Fruit fly (Drosophila melanogaster) whole organism, embryonic: ENCODE data around the gene CG12640.

Source experiments
- Abd-B ChIP-seq: fragments of 200-800 bp; sonication (Bioruptor generic); optimal IDR thresholded peaks from 2 replicates; lab custom pipeline; 2018; ENCODE audit warnings: missing biosample characterization, mild to moderate bottlenecking, missing genetic modification characterization, moderate library complexity
- Adf1 ChIP-seq: fragments of 200-800 bp; sonication (Bioruptor generic); IDR thresholded peaks from 2 replicates; pipeline ENCODE4 v1.3.6; 2022; ENCODE audit warnings: missing biosample characterization, missing genetic modification characterization
- B-H2 ChIP-seq: fragments of 200-800 bp; sonication (Bioruptor generic); optimal IDR thresholded peaks from 2 replicates; lab custom pipeline; 2018; ENCODE audit warnings: missing biosample characterization, mild to moderate bottlenecking, missing genetic modification characterization
- CG10274 ChIP-seq: fragments of 200-800 bp; sonication (Bioruptor generic); optimal IDR thresholded peaks from 3 replicates; lab custom pipeline; 2017; ENCODE audit warnings: missing biosample characterization, mild to moderate bottlenecking, missing genetic modification characterization
- CG10654 ChIP-seq: fragments of 200-800 bp; sonication (Bioruptor generic); optimal IDR thresholded peaks from 2 replicates; lab custom pipeline; 2016; ENCODE audit warnings: missing biosample characterization, missing genetic modification characterization
- CG11247 ChIP-seq: fragments of 200-800 bp; sonication (Bioruptor generic); IDR thresholded peaks from 2 replicates; pipeline ENCODE4 v1.3.6; 2022; ENCODE audit warnings: missing biosample characterization, missing genetic modification characterization
- CG11695 ChIP-seq: fragments of 200-800 bp; sonication (Bioruptor generic); IDR thresholded peaks from 3 replicates; pipeline ENCODE4 v1.3.6; 2022; ENCODE audit warnings: missing biosample characterization, missing genetic modification characterization
- CG11696 ChIP-seq: fragments of 200-800 bp; sonication (Bioruptor generic); IDR thresholded peaks from 2 replicates; pipeline ENCODE4 v1.3.6; 2022; ENCODE audit warnings: missing biosample characterization, missing genetic modification characterization
- CG12942 ChIP-seq: fragments of 200-800 bp; sonication (Bioruptor generic); optimal IDR thresholded peaks from 3 replicates; lab custom pipeline; 2016; ENCODE audit warnings: missing biosample characterization, missing genetic modification characterization
- CG13894 ChIP-seq: fragments of 200-800 bp; sonication (Bioruptor generic); optimal IDR thresholded peaks from 3 replicates; lab custom pipeline; 2018; ENCODE audit warnings: missing biosample characterization, mild to moderate bottlenecking, missing genetic modification characterization, moderate library complexity
- CG15514 ChIP-seq: fragments of 200-800 bp; sonication (Bioruptor generic); optimal IDR thresholded peaks from 3 replicates; lab custom pipeline; 2017; ENCODE audit warnings: missing biosample characterization, missing genetic modification characterization, mild to moderate bottlenecking, moderate library complexity, missing genetic modification reagents
- CG16779 ChIP-seq: fragments of 200-800 bp; sonication (Bioruptor generic); IDR thresholded peaks from 2 replicates; pipeline ENCODE4 v1.3.6; 2022; ENCODE audit warnings: missing biosample characterization, missing genetic modification characterization
- CG17385 ChIP-seq: fragments of 200-800 bp; sonication (Bioruptor generic); optimal IDR thresholded peaks from 3 replicates; lab custom pipeline; 2018; ENCODE audit warnings: missing biosample characterization, mild to moderate bottlenecking, missing genetic modification characterization
- CG18011 ChIP-seq: fragments of 200-800 bp; sonication (Bioruptor generic); optimal IDR thresholded peaks from 2 replicates; lab custom pipeline; 2017; ENCODE audit warnings: missing biosample characterization, missing genetic modification characterization, mild to moderate bottlenecking, moderate library complexity, missing genotype
- CG30403 ChIP-seq: fragments of 200-800 bp; sonication (Bioruptor generic); optimal IDR thresholded peaks from 3 replicates; lab custom pipeline; 2016; ENCODE audit warnings: missing biosample characterization, missing genetic modification characterization
- CG32532 ChIP-seq: fragments of 200-800 bp; sonication (Bioruptor generic); IDR thresholded peaks from 2 replicates; pipeline ENCODE4 v1.3.6; 2022; ENCODE audit warnings: missing biosample characterization, missing genetic modification characterization
- CG34376 ChIP-seq: fragments of 200-800 bp; sonication (Bioruptor generic); optimal IDR thresholded peaks from 2 replicates; lab custom pipeline; 2018; ENCODE audit warnings: missing biosample characterization, mild to moderate bottlenecking, missing genetic modification characterization
- CG4404 ChIP-seq: fragments of 200-800 bp; sonication (Bioruptor generic); IDR thresholded peaks from 2 replicates; pipeline ENCODE4 v1.3.6; 2022; ENCODE audit warnings: missing biosample characterization, missing genetic modification characterization
- CG5953 ChIP-seq: fragments of 200-800 bp; sonication (Bioruptor generic); IDR thresholded peaks from 2 replicates; pipeline ENCODE4 v1.3.6; 2022; ENCODE audit warnings: missing biosample characterization, missing genetic modification characterization
- CG7372 ChIP-seq: fragments of 200-800 bp; sonication (Bioruptor generic); IDR thresholded peaks from 2 replicates; pipeline ENCODE4 v1.3.6; 2022; ENCODE audit warnings: missing biosample characterization, missing genetic modification characterization
- CG9727 ChIP-seq: fragments of 200-800 bp; sonication (Bioruptor generic); optimal IDR thresholded peaks from 3 replicates; lab custom pipeline; 2017; ENCODE audit warnings: missing biosample characterization, mild to moderate bottlenecking, missing genetic modification characterization
- D19A ChIP-seq: fragments of 200-800 bp; optimal IDR thresholded peaks from 3 replicates; lab custom pipeline; 2019; ENCODE audit warnings: missing biosample characterization, mild to moderate bottlenecking, missing genetic modification characterization, moderate library complexity
- Dll ChIP-seq: fragments of 200-800 bp; sonication (Bioruptor generic); IDR thresholded peaks from 4 replicates; pipeline ENCODE4 v1.3.6; 2022; ENCODE audit warnings: missing biosample characterization, missing genetic modification characterization; ENCODE audit not compliant: partially characterized antibody
- E2f2 ChIP-seq: fragments of 200-800 bp; sonication (Bioruptor generic); IDR thresholded peaks from 2 replicates; pipeline ENCODE4 v1.3.6; 2022; ENCODE audit warnings: missing biosample characterization, missing genetic modification characterization
- ERR ChIP-seq: fragments of 200-800 bp; sonication (Bioruptor generic); optimal IDR thresholded peaks from 2 replicates; lab custom pipeline; 2016; ENCODE audit warnings: missing biosample characterization, missing genetic modification characterization
- Eip74EF ChIP-seq, 2 experiments: fragments of 200-800 bp in 1 of 2; fragments of >200 bp in 1 of 2; sonication (Bioruptor generic) in 1 of 2; optimal IDR thresholded peaks; 2 replicates each; lab custom pipeline; 2017 to 2019; ENCODE audit warnings: missing biosample characterization in 2 of 2, missing genetic modification characterization in 2 of 2, mild to moderate bottlenecking in 1 of 2, moderate library complexity in 1 of 2
- HmgZ ChIP-seq: fragments of 200-800 bp; sonication (Bioruptor generic); optimal IDR thresholded peaks from 2 replicates; lab custom pipeline; 2018; ENCODE audit warnings: missing biosample characterization, mild to moderate bottlenecking, missing genetic modification characterization
- MBD-R2 ChIP-seq: fragments of 200-800 bp; sonication (Bioruptor generic); IDR thresholded peaks from 2 replicates; pipeline ENCODE4 v1.3.6; 2022; ENCODE audit warnings: missing biosample characterization, missing genetic modification characterization
- Meics ChIP-seq: fragments of 200-800 bp; sonication (Bioruptor generic); optimal IDR thresholded peaks from 2 replicates; lab custom pipeline; 2017; ENCODE audit warnings: missing biosample characterization, mild to moderate bottlenecking, missing genetic modification characterization
- Oli ChIP-seq: fragments of 200-800 bp; sonication (Bioruptor generic); optimal IDR thresholded peaks from 2 replicates; lab custom pipeline; 2018; ENCODE audit warnings: missing biosample characterization, mild to moderate bottlenecking, missing genetic modification characterization, moderate library complexity
- Opbp ChIP-seq: fragments of 200-800 bp; sonication (Bioruptor generic); IDR thresholded peaks from 3 replicates; pipeline ENCODE4 v1.3.6; 2022; ENCODE audit warnings: missing biosample characterization, missing genetic modification characterization; ENCODE audit not compliant: partially characterized antibody
- Ravus ChIP-seq: fragments of 200-800 bp; sonication (Bioruptor generic); IDR thresholded peaks from 2 replicates; pipeline ENCODE4 v1.3.6; 2022; ENCODE audit warnings: missing biosample characterization, missing genetic modification characterization
- Rfx ChIP-seq: fragments of 200-800 bp; sonication (Bioruptor generic); IDR thresholded peaks from 2 replicates; pipeline ENCODE4 v1.3.6; 2022; ENCODE audit warnings: missing biosample characterization, missing genetic modification characterization
- Ssrp ChIP-seq: fragments of 200-800 bp; sonication (Bioruptor generic); optimal IDR thresholded peaks from 2 replicates; lab custom pipeline; 2018; ENCODE audit warnings: missing biosample characterization, mild to moderate bottlenecking, missing genetic modification characterization, moderate library complexity
- Taf1 ChIP-seq: fragments of 200-800 bp; sonication (Bioruptor generic); IDR thresholded peaks from 2 replicates; pipeline ENCODE4 v1.3.6; 2022; ENCODE audit warnings: missing biosample characterization, missing genetic modification characterization
- Usf ChIP-seq: fragments of 200-800 bp; sonication (Bioruptor generic); optimal IDR thresholded peaks from 2 replicates; lab custom pipeline; 2017; ENCODE audit warnings: missing genotype, missing biosample characterization, missing genetic modification characterization
- bbx ChIP-seq: fragments of 200-800 bp; sonication (Bioruptor generic); IDR thresholded peaks from 2 replicates; pipeline ENCODE4 v1.3.6; 2022; ENCODE audit warnings: missing biosample characterization, missing genetic modification characterization; ENCODE audit not compliant: partially characterized antibody
- dmrt11E ChIP-seq: fragments of 200-800 bp; sonication (Bioruptor generic); optimal IDR thresholded peaks from 3 replicates; lab custom pipeline; 2018; ENCODE audit warnings: missing biosample characterization, mild to moderate bottlenecking, missing genetic modification characterization, moderate library complexity
- en ChIP-seq: fragments of 200-800 bp; sonication (Bioruptor generic); optimal IDR thresholded peaks from 2 replicates; lab custom pipeline; 2016; ENCODE audit warnings: missing biosample characterization, missing genetic modification characterization
- fru ChIP-seq: fragments of >200 bp; optimal IDR thresholded peaks from 2 replicates; lab custom pipeline; 2017
- gem ChIP-seq: fragments of 200-800 bp; sonication (Bioruptor generic); optimal IDR thresholded peaks from 2 replicates; lab custom pipeline; 2019; ENCODE audit warnings: missing biosample characterization, mild to moderate bottlenecking, missing genetic modification characterization, moderate library complexity
- ham ChIP-seq: fragments of 200-800 bp; sonication (Bioruptor generic); IDR thresholded peaks from 2 replicates; pipeline ENCODE4 v1.3.6; 2022; ENCODE audit warnings: missing biosample characterization, missing genetic modification characterization
- kah ChIP-seq: fragments of 200-800 bp; sonication (Bioruptor generic); optimal IDR thresholded peaks from 2 replicates; lab custom pipeline; 2018; ENCODE audit warnings: missing biosample characterization, mild to moderate bottlenecking, missing genetic modification characterization
- nerfin-1 ChIP-seq: fragments of 200-800 bp; sonication (Bioruptor generic); optimal IDR thresholded peaks from 3 replicates; lab custom pipeline; 2019; ENCODE audit warnings: missing biosample characterization, mild to moderate bottlenecking, missing genetic modification characterization, moderate library complexity
- phol ChIP-seq: fragments of 200-800 bp; sonication (Bioruptor generic); optimal IDR thresholded peaks from 3 replicates; lab custom pipeline; 2018; ENCODE audit warnings: missing biosample characterization, mild to moderate bottlenecking, missing genetic modification characterization, moderate library complexity
- sisA ChIP-seq: fragments of 200-800 bp; sonication (Bioruptor generic); IDR thresholded peaks from 2 replicates; pipeline ENCODE4 v1.3.6; 2022; ENCODE audit warnings: missing biosample characterization, missing genetic modification characterization
- sug ChIP-seq: fragments of 200-800 bp; optimal IDR thresholded peaks from 2 replicates; lab custom pipeline; 2019; ENCODE audit warnings: missing biosample characterization, mild to moderate bottlenecking, missing genetic modification characterization, moderate library complexity
- vnd ChIP-seq: fragments of 200-800 bp; sonication (Bioruptor generic); IDR thresholded peaks from 3 replicates; pipeline ENCODE4 v1.3.6; 2022; ENCODE audit warnings: missing biosample characterization, missing genetic modification characterization; ENCODE audit not compliant: partially characterized antibody
- wor ChIP-seq: fragments of 200-800 bp; sonication (Bioruptor generic); IDR thresholded peaks from 2 replicates; pipeline ENCODE4 v1.3.6; 2022; ENCODE audit warnings: missing biosample characterization, missing genetic modification characterization
- yki ChIP-seq: fragments of >200 bp; optimal IDR thresholded peaks from 3 replicates; lab custom pipeline; 2018

CG12640 gene

DNA sequence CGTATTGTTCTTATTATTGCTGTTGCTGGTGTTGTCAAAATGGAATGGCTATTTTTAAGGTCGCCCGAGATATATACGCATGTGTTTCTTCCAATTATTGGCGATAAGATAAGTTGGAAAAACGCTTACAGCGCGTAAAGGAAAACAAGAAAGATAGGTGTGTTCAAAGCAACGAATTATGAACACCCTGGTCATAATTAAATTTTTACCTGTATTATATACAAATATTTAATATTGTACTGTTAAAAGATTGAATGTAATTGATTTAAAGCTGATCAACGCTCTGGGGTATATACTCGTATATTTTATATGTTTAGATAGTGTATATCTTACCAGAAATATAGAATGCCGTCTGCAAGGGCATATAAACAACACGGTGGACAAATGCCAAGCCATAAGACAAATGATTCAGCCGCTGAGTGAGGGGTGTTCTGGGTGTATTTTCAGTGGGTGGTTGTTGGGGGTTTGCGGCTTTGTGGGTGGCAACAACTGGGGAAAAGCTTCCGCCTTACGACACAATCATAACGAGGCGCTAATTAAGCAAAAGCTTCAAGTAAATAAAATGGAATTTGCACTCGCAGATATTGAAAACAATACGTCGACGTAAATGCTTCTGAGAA, 35.0 kb downstream of the CG12640 start (continued):
- TF ChIP-seq CG16779 (GFP tag; lab: Robert Waterston, UW) = no peak
- TF ChIP-seq nerfin-1 (tag; lab: Kevin White, UChicago) = no peak
- TF ChIP-seq MBD-R2 (GFP tag; lab: Robert Waterston, UW) = peak; percentile 30; the same call in 1 of the 2 replicates
- TF ChIP-seq wor (GFP tag; lab: Robert Waterston, UW) = 0 out of 2 replicates have a peak, but pooled peaks have one; percentile 12
- TF ChIP-seq CG18011 (GFP tag; lab: Kevin White, UChicago) = no peak
- TF ChIP-seq Opbp (GFP tag; lab: Robert Waterston, UW) = no peak
- TF ChIP-seq sisA (GFP tag; lab: Robert Waterston, UW) = 0 out of 2 replicates have a peak, but pooled peaks have one; percentile 14
- TF ChIP-seq CG32532 (GFP tag; lab: Robert Waterston, UW) = peak; percentile 67; the same call in 1 of the 2 replicates
- no peak for TF ChIP-seq CG15514
- no peak for TF ChIP-seq CG5953
- TF ChIP-seq phol (tag; lab: Kevin White, UChicago) = no peak
- 0 out of 2 replicates have a peak, but pooled peaks have one; percentile 10 for TF ChIP-seq CG11696 (GFP tag; lab: Robert Waterston, UW)
- no peak for TF ChIP-seq Usf
- TF ChIP-seq B-H2 (GFP tag; lab: Kevin White, UChicago) = no peak
- no peak for TF ChIP-seq E2f2 (GFP tag; lab: Robert Waterston, UW)
- TF ChIP-seq CG10654 (GFP tag; lab: Kevin White, UChicago) = no peak
- no peak for TF ChIP-seq bbx
- peak; percentile 11 for TF ChIP-seq CG30403 (GFP tag; lab: Kevin White, UChicago)
- no peak for TF ChIP-seq ERR (GFP tag; lab: Kevin White, UChicago)
- peak in 1 of 2 experiments; percentile 2 for TF ChIP-seq Eip74EF (GFP tag; optimal IDR thresholded peaks at IDR 0.05; lab: Kevin White, UChicago)
- TF ChIP-seq Ssrp (tag; lab: Kevin White, UChicago) = no peak
- peak; percentile 71 for TF ChIP-seq Rfx (GFP tag; lab: Robert Waterston, UW)
- peak; percentile 50 for TF ChIP-seq gem
- peak; percentile 46 for TF ChIP-seq sug (tag; lab: Kevin White, UChicago)
- no peak for TF ChIP-seq Abd-B (GFP tag; lab: Kevin White, UChicago)
- peak; percentile 93 for TF ChIP-seq D19A (tag; lab: Kevin White, UChicago)
- peak; percentile 30; the same call in 1 of the 2 replicates for TF ChIP-seq Taf1 (GFP tag; lab: Robert Waterston, UW)
- no peak for TF ChIP-seq CG10274
- 0 out of 2 replicates have a peak, but pooled peaks have one; percentile 29 for TF ChIP-seq CG7372
- 0 out of 2 replicates have a peak, but pooled peaks have one; percentile 23 for TF ChIP-seq CG11247 (GFP tag; lab: Robert Waterston, UW)
- TF ChIP-seq Meics (GFP tag; lab: Kevin White, UChicago) = peak; percentile 56
- peak; percentile 4 for TF ChIP-seq CG13894 (tag; lab: Kevin White, UChicago)
- no peak for TF ChIP-seq en
- no peak for TF ChIP-seq Dll (GFP tag; lab: Robert Waterston, UW)
- peak; percentile 25 for TF ChIP-seq CG34376 (GFP tag; lab: Kevin White, UChicago)
- no peak for TF ChIP-seq vnd (GFP tag; lab: Robert Waterston, UW)
- TF ChIP-seq Ravus (GFP tag; lab: Robert Waterston, UW) = no peak
- peak; percentile 62; the same call in 2 of the 3 replicates for TF ChIP-seq CG11695 (GFP tag; lab: Robert Waterston, UW)
- TF ChIP-seq Oli (tag; lab: Kevin White, UChicago) = peak; percentile 28
- no peak for TF ChIP-seq dmrt11E
- no peak for TF ChIP-seq ham (GFP tag; lab: Robert Waterston, UW)
- TF ChIP-seq kah (GFP tag; lab: Kevin White, UChicago) = no peak
- TF ChIP-seq CG12942 (GFP tag; lab: Kevin White, UChicago) = no peak
- TF ChIP-seq CG9727 = peak; percentile 20
- no peak for TF ChIP-seq fru
- TF ChIP-seq CG4404 (GFP tag; lab: Robert Waterston, UW) = 0 out of 2 replicates have a peak, but pooled peaks have one; percentile 17
- TF ChIP-seq yki (lab: Kevin White, UChicago) = no peak
- peak; percentile 33; the same call in 1 of the 2 replicates for TF ChIP-seq Adf1
- TF ChIP-seq CG17385 (GFP tag; lab: Kevin White, UChicago) = peak; percentile 14
- TF ChIP-seq HmgZ (tag; lab: Kevin White, UChicago) = peak; percentile 1
